Worm (Caenorhabditis elegans) whole organism, L3 larva: ENCODE results near the gene nspg-8.
A peak's percentile ranks its signal among the peaks of the same experiment; 100 is the strongest.

ENCODE experiments used
- R02D3.7 ChIP-seq: fragments of 150-350 bp; optimal IDR thresholded peaks from 2 replicates; lab custom pipeline; 2014; ENCODE audit warnings: missing biosample characterization, missing genetic modification characterization
- ZK546.5 ChIP-seq: sonication (generic microtip); optimal IDR thresholded peaks from 2 replicates; lab custom pipeline; 2017; ENCODE audit warnings: missing biosample characterization, missing genetic modification characterization
- aly-2 ChIP-seq: fragments of 150-350 bp; optimal IDR thresholded peaks from 2 replicates; lab custom pipeline; 2014; ENCODE audit warnings: missing biosample characterization, missing genetic modification characterization
- ama-1 ChIP-seq: fragments of 150-350 bp; optimal IDR thresholded peaks from 2 replicates; lab custom pipeline; 2018
- ceh-16 ChIP-seq: sonication (generic microtip); optimal IDR thresholded peaks from 2 replicates; lab custom pipeline; 2017; ENCODE audit warnings: missing biosample characterization, missing genetic modification characterization
- ceh-28 ChIP-seq: fragments of 150-350 bp; optimal IDR thresholded peaks from 2 replicates; lab custom pipeline; 2014; ENCODE audit warnings: missing biosample characterization, missing genetic modification reagents, missing genetic modification characterization
- ceh-82 ChIP-seq: fragments of 150-350 bp; optimal IDR thresholded peaks from 2 replicates; lab custom pipeline; 2014; ENCODE audit warnings: missing biosample characterization, missing genetic modification characterization
- daf-12 ChIP-seq: fragments of 150-350 bp; optimal IDR thresholded peaks from 2 replicates; lab custom pipeline; 2014; ENCODE audit warnings: missing biosample characterization, missing genetic modification reagents, missing genetic modification characterization
- egl-27 ChIP-seq: sonication (generic microtip); optimal IDR thresholded peaks from 4 replicates; lab custom pipeline; 2017; ENCODE audit warnings: missing biosample characterization, missing genetic modification reagents, missing genetic modification characterization
- egl-5 ChIP-seq: fragments of 150-350 bp; optimal IDR thresholded peaks from 2 replicates; lab custom pipeline; 2017; ENCODE audit warnings: missing biosample characterization, missing genetic modification reagents, missing genetic modification characterization, inconsistent platforms
- elt-1 ChIP-seq: fragments of 150-350 bp; optimal IDR thresholded peaks from 2 replicates; lab custom pipeline; 2014; ENCODE audit warnings: missing biosample characterization, missing genetic modification characterization
- elt-2 ChIP-seq: sonication (generic microtip); optimal IDR thresholded peaks from 2 replicates; lab custom pipeline; 2016; ENCODE audit warnings: missing genetic modification reagents, mild to moderate bottlenecking, missing genetic modification characterization, missing compliant biosample characterization
- elt-3 ChIP-seq, 3 experiments: fragments of 150-350 bp in 1 of 3; sonication (generic microtip) in 2 of 3; optimal IDR thresholded peaks; 2 replicates in 2 of 3; 4 replicates in 1 of 3; lab custom pipeline; 2014 to 2017; ENCODE audit warnings: missing biosample characterization in 3 of 3, missing genetic modification characterization in 3 of 3
- eor-1 ChIP-seq, 2 experiments: fragments of 150-350 bp; optimal IDR thresholded peaks; 2 replicates each; lab custom pipeline; 2014 to 2018; ENCODE audit warnings: missing biosample characterization in 2 of 2, missing genetic modification characterization in 2 of 2
- fkh-10 ChIP-seq: sonication (generic microtip); optimal IDR thresholded peaks from 2 replicates; lab custom pipeline; 2017; ENCODE audit warnings: missing biosample characterization, missing genetic modification reagents, missing genetic modification characterization
- fkh-2 ChIP-seq: fragments of 150-350 bp; optimal IDR thresholded peaks from 2 replicates; lab custom pipeline; 2014; ENCODE audit warnings: missing biosample characterization, missing genetic modification reagents, missing genetic modification characterization
- fos-1 ChIP-seq: fragments of 150-350 bp; optimal IDR thresholded peaks from 2 replicates; lab custom pipeline; 2014; ENCODE audit warnings: missing biosample characterization, missing genetic modification characterization
- hmg-11 ChIP-seq: sonication (generic microtip); optimal IDR thresholded peaks from 2 replicates; lab custom pipeline; 2016; ENCODE audit warnings: missing genetic modification characterization, missing compliant biosample characterization
- jun-1 ChIP-seq: fragments of 150-350 bp; optimal IDR thresholded peaks from 2 replicates; lab custom pipeline; 2014; ENCODE audit warnings: missing biosample characterization, missing genetic modification reagents, missing genetic modification characterization
- lin-15B ChIP-seq: fragments of 150-350 bp; optimal IDR thresholded peaks from 2 replicates; lab custom pipeline; 2014; ENCODE audit warnings: missing biosample characterization, missing genetic modification characterization
- lin-39 ChIP-seq: fragments of 150-350 bp; optimal IDR thresholded peaks from 2 replicates; lab custom pipeline; 2018; ENCODE audit warnings: missing biosample characterization, missing genetic modification reagents, missing genetic modification characterization
- lsy-12 ChIP-seq: sonication (generic microtip); optimal IDR thresholded peaks from 2 replicates; lab custom pipeline; 2016; ENCODE audit warnings: mild to moderate bottlenecking, missing genetic modification characterization, missing compliant biosample characterization
- mml-1 ChIP-seq: fragments of 150-350 bp; sonication (generic microtip); optimal IDR thresholded peaks from 3 replicates; lab custom pipeline; 2014; ENCODE audit warnings: missing biosample characterization, missing genetic modification characterization
- nfya-1 ChIP-seq: sonication (generic microtip); optimal IDR thresholded peaks from 2 replicates; lab custom pipeline; 2017; ENCODE audit warnings: missing genetic modification characterization, mild to moderate bottlenecking, missing compliant biosample characterization, antibody characterized with exemption, moderate library complexity; ENCODE audit not compliant: insufficient read depth
- nhr-11 ChIP-seq: fragments of 150-350 bp; optimal IDR thresholded peaks from 2 replicates; lab custom pipeline; 2014; ENCODE audit warnings: missing biosample characterization, missing genetic modification characterization
- nhr-12 ChIP-seq: fragments of 150-350 bp; optimal IDR thresholded peaks from 2 replicates; lab custom pipeline; 2014; ENCODE audit warnings: missing biosample characterization, missing genetic modification characterization
- nhr-23 ChIP-seq: fragments of 150-350 bp; optimal IDR thresholded peaks from 2 replicates; lab custom pipeline; 2014; ENCODE audit warnings: missing biosample characterization, missing genetic modification reagents, missing genetic modification characterization
- nhr-237 ChIP-seq: fragments of 150-350 bp; optimal IDR thresholded peaks from 2 replicates; lab custom pipeline; 2014; ENCODE audit warnings: missing biosample characterization, missing genetic modification characterization
- nhr-25 ChIP-seq: sonication (generic microtip); optimal IDR thresholded peaks from 2 replicates; lab custom pipeline; 2017; ENCODE audit warnings: missing biosample characterization, missing genetic modification characterization
- nhr-76 ChIP-seq: fragments of 150-350 bp; sonication (generic microtip); optimal IDR thresholded peaks from 5 replicates; lab custom pipeline; 2014; ENCODE audit warnings: missing biosample characterization, missing genetic modification characterization
- pha-4 ChIP-seq: fragments of 150-350 bp; optimal IDR thresholded peaks from 2 replicates; lab custom pipeline; 2014; ENCODE audit warnings: missing biosample characterization, missing genetic modification reagents, missing genetic modification characterization
- pqm-1 ChIP-seq: fragments of 150-350 bp; optimal IDR thresholded peaks from 2 replicates; lab custom pipeline; 2017; ENCODE audit warnings: missing biosample characterization, missing genetic modification characterization, inconsistent platforms
- sea-2 ChIP-seq: fragments of 150-350 bp; sonication (generic microtip); optimal IDR thresholded peaks from 4 replicates; lab custom pipeline; 2014; ENCODE audit warnings: missing biosample characterization, missing genetic modification reagents, missing genetic modification characterization
- skn-1 ChIP-seq: fragments of 150-350 bp; optimal IDR thresholded peaks from 2 replicates; lab custom pipeline; 2014; ENCODE audit warnings: missing biosample characterization, missing genetic modification characterization
- snpc-4 ChIP-seq: fragments of 150-350 bp; optimal IDR thresholded peaks from 2 replicates; lab custom pipeline; 2014; ENCODE audit warnings: missing biosample characterization, missing genetic modification characterization
- tbx-2 ChIP-seq: sonication (generic microtip); optimal IDR thresholded peaks from 2 replicates; lab custom pipeline; 2016; ENCODE audit warnings: mild to moderate bottlenecking, missing genetic modification characterization, missing compliant biosample characterization
- unc-39 ChIP-seq: sonication (generic microtip); optimal IDR thresholded peaks from 4 replicates; lab custom pipeline; 2017; ENCODE audit warnings: missing biosample characterization, missing genetic modification characterization
- unc-62 ChIP-seq: fragments of 150-350 bp; sonication (generic microtip); optimal IDR thresholded peaks from 4 replicates; lab custom pipeline; 2014; ENCODE audit warnings: missing biosample characterization, missing genetic modification reagents, missing genetic modification characterization
- ztf-11 ChIP-seq: fragments of 150-350 bp; optimal IDR thresholded peaks from 2 replicates; lab custom pipeline; 2014; ENCODE audit warnings: missing biosample characterization, missing genetic modification characterization
- ztf-4 ChIP-seq: fragments of 150-350 bp; optimal IDR thresholded peaks from 2 replicates; lab custom pipeline; 2014; ENCODE audit warnings: missing biosample characterization, missing genetic modification characterization

Gene nspg-8

DNA sequence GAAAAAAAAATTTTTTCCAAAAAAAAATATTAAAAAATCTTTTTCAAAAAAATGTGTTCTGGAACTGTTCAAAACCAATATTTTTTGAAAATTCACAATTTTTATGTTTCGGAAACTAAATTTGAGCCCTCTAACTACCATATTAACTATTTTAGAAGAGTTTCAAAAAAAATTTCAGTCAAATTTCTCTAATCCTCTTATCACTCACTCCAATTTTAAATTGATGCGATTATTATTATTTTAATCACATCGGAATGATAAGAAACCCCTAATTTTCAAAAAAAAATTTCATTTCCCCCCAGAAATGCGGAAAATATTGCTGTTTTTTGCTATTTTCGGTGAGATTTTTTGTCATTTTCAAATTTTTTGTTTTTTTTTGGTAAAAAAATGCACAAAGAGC, at the start of gene nspg-8:
nspg-8 (plus strand) TSS at position 301 of the 400 bp plus-strand sequence.
- TF ChIP-seq elt-3 (tag; optimal IDR thresholded peaks at IDR 0.05; lab: Kevin White, UChicago) (no peak), pha-4 (no peak), elt-2 (tag; lab: Kevin White, UChicago) (peak; percentile 23), pqm-1 (tag; lab: Kevin White, UChicago) (no peak), tbx-2 (tag; lab: Kevin White, UChicago) (no peak), lsy-12 (tag; lab: Kevin White, UChicago) (no peak)

DNA sequence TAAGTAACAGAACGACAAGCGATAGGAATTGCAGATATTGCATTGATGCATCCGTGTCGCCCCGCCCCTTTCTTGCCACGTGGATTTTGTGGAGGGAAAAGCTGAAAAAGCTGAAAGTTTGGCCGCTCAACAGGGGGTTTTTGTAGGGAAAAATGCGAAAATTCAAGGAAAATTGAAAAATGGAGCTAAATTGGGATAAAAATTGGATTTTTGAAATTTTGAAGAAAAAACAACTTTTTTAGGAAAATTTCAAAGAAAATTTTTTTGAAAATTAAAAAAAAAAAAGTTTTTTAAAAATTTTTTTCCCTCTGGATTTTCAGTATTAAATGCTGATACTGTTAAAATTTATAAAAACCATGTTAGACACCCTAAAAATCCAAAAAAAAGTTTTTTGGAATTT, 45.9 kb upstream of the nspg-8 start, which contains the start of gene lgc-46:
lgc-46 (minus strand) TSS at position 101 of the 400 bp plus-strand sequence.
- TF ChIP-seq fos-1 (tag; lab: Kevin White, UChicago) (no peak), ceh-82 (tag; lab: Kevin White, UChicago) (no peak), nfya-1 (tag; lab: Kevin White, UChicago) (no peak), ztf-4 (tag; lab: Kevin White, UChicago) (no peak), ztf-11 (tag; lab: Kevin White, UChicago) (no peak), ZK546.5 (tag; lab: Kevin White, UChicago) (no peak), nhr-23 (tag; lab: Kevin White, UChicago) (no peak), daf-12 (tag; lab: Kevin White, UChicago) (no peak), sea-2 (no peak), elt-3 (tag; optimal IDR thresholded peaks at IDR 0.05; lab: Kevin White, UChicago) (no peak)

DNA sequence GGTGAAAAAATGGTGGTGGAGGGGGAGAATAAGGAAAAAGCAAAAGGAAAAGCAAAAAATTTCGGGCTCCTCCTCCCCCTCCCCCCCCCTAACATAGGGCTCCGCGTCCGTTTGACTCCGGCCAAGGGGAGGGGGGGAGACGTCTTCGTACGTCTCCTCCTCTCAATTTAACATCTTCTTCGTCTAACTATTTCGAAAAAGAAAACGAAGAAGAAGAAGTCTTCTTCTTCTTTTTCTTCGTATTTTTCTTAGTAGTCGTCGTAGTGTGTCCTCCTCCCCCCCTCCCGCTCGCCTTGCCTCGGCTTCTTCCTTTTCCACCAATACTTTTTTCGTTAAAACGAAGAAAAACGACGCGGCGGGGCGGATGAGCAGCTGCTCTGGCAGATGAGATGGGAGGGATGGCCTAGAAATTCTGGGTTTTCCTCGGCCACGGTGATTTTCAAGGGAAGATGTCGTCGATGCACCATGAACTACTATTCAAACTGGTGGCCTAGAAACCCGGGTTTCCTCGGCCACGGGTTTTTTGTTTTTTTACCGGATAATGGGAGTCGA, 45.0 kb upstream of the nspg-8 start:
- TF ChIP-seq nfya-1 (tag; lab: Kevin White, UChicago): peak; percentile 38
- peak; percentile 36 for TF ChIP-seq hmg-11 (tag; lab: Kevin White, UChicago)
- no peak for TF ChIP-seq nhr-23 (tag; lab: Kevin White, UChicago)
- no peak for TF ChIP-seq unc-39 (tag; lab: Kevin White, UChicago)
- TF ChIP-seq lin-39: peak; percentile 35

DNA sequence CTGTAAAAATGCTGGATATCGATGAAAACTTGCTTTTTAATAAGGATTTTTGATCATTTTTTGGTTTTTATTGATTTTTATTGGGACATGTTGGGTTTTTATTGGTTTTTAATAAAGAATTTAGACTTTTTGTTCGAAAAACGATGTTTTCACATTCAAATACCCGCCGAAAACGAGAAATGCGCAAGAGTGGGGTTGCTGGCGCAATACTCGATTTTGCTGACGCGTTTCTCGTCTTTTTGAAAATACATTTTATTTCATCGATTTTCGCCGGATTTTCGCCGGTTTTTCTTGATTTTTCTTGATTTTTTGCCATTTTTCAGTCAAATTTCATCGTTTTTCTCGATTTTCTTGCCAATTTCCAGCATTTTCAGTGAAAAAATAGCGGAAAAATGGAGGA, 39.1 kb upstream of the nspg-8 start, which contains the start of gene smr-1:
smr-1 (plus strand) TSS at position 375 of the 400 bp plus-strand sequence.
- TF ChIP-seq ceh-16 (tag; lab: Kevin White, UChicago) (peak; percentile 4), daf-12 (tag; lab: Kevin White, UChicago) (no peak), skn-1 (tag; lab: Kevin White, UChicago) (peak; percentile 41), fos-1 (tag; lab: Kevin White, UChicago) (no peak), nhr-237 (tag; lab: Kevin White, UChicago) (no peak), snpc-4 (tag; lab: Kevin White, UChicago) (peak; percentile 60), aly-2 (tag; lab: Kevin White, UChicago) (peak; percentile 57), pha-4 (peak; percentile 91), egl-27 (tag; lab: Kevin White, UChicago) (peak; percentile 59), nhr-25 (tag; lab: Kevin White, UChicago) (peak; percentile 63), eor-1 (tag; optimal IDR thresholded peaks at IDR 0.05; lab: Kevin White, UChicago) (no peak), hmg-11 (tag; lab: Kevin White, UChicago) (peak; percentile 57), elt-2 (tag; lab: Kevin White, UChicago) (peak; percentile 49), ceh-82 (tag; lab: Kevin White, UChicago) (peak; percentile 67), lin-39 (peak; percentile 22), mml-1 (tag; lab: Kevin White, UChicago) (no peak), R02D3.7 (tag; lab: Kevin White, UChicago) (peak; percentile 67), lin-15B (tag; lab: Kevin White, UChicago) (peak; percentile 86), ama-1 (lab: Kevin White, UChicago) (peak; percentile 26), unc-62 (no peak), sea-2 (no peak), nhr-12 (no peak), ceh-28 (tag; lab: Kevin White, UChicago) (peak; percentile 76), nhr-11 (tag; lab: Kevin White, UChicago) (peak; percentile 25), nfya-1 (tag; lab: Kevin White, UChicago) (peak; percentile 84), egl-5 (tag; lab: Kevin White, UChicago) (peak; percentile 28), tbx-2 (tag; lab: Kevin White, UChicago) (peak; percentile 78), fkh-2 (tag; lab: Kevin White, UChicago) (no peak), nhr-23 (tag; lab: Kevin White, UChicago) (peak; percentile 75), lsy-12 (tag; lab: Kevin White, UChicago) (peak; percentile 77), jun-1 (tag; lab: Kevin White, UChicago) (peak; percentile 84), fkh-10 (GFP tag; lab: Kevin White, UChicago) (no peak), nhr-76 (tag; lab: Kevin White, UChicago) (no peak), elt-1 (peak; percentile 8)
